Worm (Caenorhabditis elegans): Measurements from ENCODE around the gene fbxb-45.

DNA sequence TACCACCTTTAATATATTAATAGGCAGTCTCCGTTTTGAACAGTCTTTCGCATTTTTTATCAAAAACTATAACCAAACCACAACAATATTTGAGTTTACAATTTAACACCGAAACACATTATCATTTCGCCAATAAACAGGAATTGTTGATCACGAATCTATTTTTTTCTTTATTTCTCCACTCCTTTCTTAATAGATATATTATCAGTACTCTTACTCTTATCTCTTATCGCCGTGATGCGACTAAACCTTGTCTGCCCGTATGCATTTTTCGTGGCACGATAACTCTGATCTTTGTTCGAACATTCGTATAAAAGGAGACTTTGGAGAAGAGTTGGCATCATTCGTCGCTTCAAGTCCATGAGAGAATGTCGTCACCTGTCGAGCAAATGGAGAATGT lies 13.0 kb upstream of the fbxb-45 start:
- TF ChIP-seq tra-4 (tag; optimal IDR thresholded peaks at IDR 0.05) = no peak
- no peak for TF ChIP-seq ama-1 (optimal IDR thresholded peaks at IDR 0.05)
- TF ChIP-seq F13C5.2 (tag; optimal IDR thresholded peaks at IDR 0.05) = no peak
- no peak for TF ChIP-seq tbx-37 (GFP tag; conservative IDR thresholded peaks at IDR 0.05)
- TF ChIP-seq aly-1 (tag; optimal IDR thresholded peaks at IDR 0.05) = no peak
- no peak for TF ChIP-seq ceh-13 (GFP tag; optimal IDR thresholded peaks at IDR 0.05)
- TF ChIP-seq scrt-1 (GFP tag; IDR thresholded peaks at IDR 0.05) = no peak
- TF ChIP-seq hmbx-1 (tag; optimal IDR thresholded peaks at IDR 0.05) = no peak

All from whole organism, early embryonic.